Fruit fly (Drosophila melanogaster) whole organism, prepupa: ENCODE data around the gene foi.

Source experiments
- Blimp-1 ChIP-seq: fragments of 200-800 bp; sonication (Bioruptor generic); optimal IDR thresholded peaks from 3 replicates; lab custom pipeline; 2017; ENCODE audit warnings: missing biosample characterization, missing genetic modification characterization, mild to moderate bottlenecking, moderate library complexity, missing genetic modification reagents
- CG10669 ChIP-seq: fragments of 200-800 bp; sonication (Bioruptor generic); optimal IDR thresholded peaks from 3 replicates; lab custom pipeline; 2018; ENCODE audit warnings: missing biosample characterization, mild to moderate bottlenecking, missing genetic modification characterization, moderate library complexity
- CG11762 ChIP-seq: fragments of 200-800 bp; sonication (Bioruptor generic); optimal IDR thresholded peaks from 3 replicates; lab custom pipeline; 2016; ENCODE audit warnings: missing biosample characterization, missing genetic modification characterization; ENCODE audit not compliant: insufficient read depth
- CG11902 ChIP-seq: fragments of 200-800 bp; sonication (Bioruptor generic); optimal IDR thresholded peaks from 3 replicates; lab custom pipeline; 2016; ENCODE audit warnings: missing biosample characterization, missing genetic modification characterization
- CG1621 ChIP-seq: fragments of 200-800 bp; sonication (Bioruptor generic); optimal IDR thresholded peaks from 3 replicates; lab custom pipeline; 2018; ENCODE audit warnings: missing biosample characterization, mild to moderate bottlenecking, missing genetic modification characterization
- CG16779 ChIP-seq: fragments of 200-800 bp; sonication (Bioruptor generic); optimal IDR thresholded peaks from 3 replicates; lab custom pipeline; 2017; ENCODE audit warnings: missing biosample characterization, mild to moderate bottlenecking, missing genetic modification characterization
- CG31627 ChIP-seq: fragments of 200-800 bp; sonication (Bioruptor generic); optimal IDR thresholded peaks from 3 replicates; lab custom pipeline; 2016; ENCODE audit warnings: missing biosample characterization, missing genetic modification characterization
- CG3919 ChIP-seq: fragments of 200-800 bp; sonication (Bioruptor generic); optimal IDR thresholded peaks from 3 replicates; lab custom pipeline; 2016; ENCODE audit warnings: missing biosample characterization, missing genetic modification characterization
- CG4318 ChIP-seq: fragments of 200-800 bp; sonication (Bioruptor generic); optimal IDR thresholded peaks from 3 replicates; lab custom pipeline; 2017; ENCODE audit warnings: missing biosample characterization, mild to moderate bottlenecking, missing genetic modification characterization
- CG6163 ChIP-seq: fragments of 200-800 bp; sonication (Bioruptor generic); IDR thresholded peaks from 3 replicates; pipeline ENCODE4 v1.3.6; 2022; ENCODE audit warnings: missing biosample characterization, missing genetic modification characterization
- CG6792 ChIP-seq: fragments of 200-800 bp; sonication (Bioruptor generic); optimal IDR thresholded peaks from 3 replicates; lab custom pipeline; 2016; ENCODE audit warnings: missing biosample characterization, missing genetic modification characterization
- CG6808 ChIP-seq: fragments of 200-800 bp; sonication (Bioruptor generic); optimal IDR thresholded peaks from 3 replicates; lab custom pipeline; 2017; ENCODE audit warnings: missing biosample characterization, missing genetic modification characterization, mild to moderate bottlenecking, moderate library complexity, missing genetic modification reagents
- CG7368 ChIP-seq: fragments of 200-800 bp; sonication (Bioruptor generic); optimal IDR thresholded peaks from 3 replicates; lab custom pipeline; 2016; ENCODE audit warnings: missing biosample characterization, missing genetic modification characterization
- CG8119 ChIP-seq: fragments of 200-800 bp; sonication (Bioruptor generic); IDR thresholded peaks from 3 replicates; pipeline ENCODE4 v1.3.6; 2022; ENCODE audit warnings: missing biosample characterization, missing genetic modification characterization
- CG8632 ChIP-seq: fragments of 200-800 bp; sonication (Bioruptor generic); optimal IDR thresholded peaks from 3 replicates; lab custom pipeline; 2016; ENCODE audit warnings: missing biosample characterization, missing genetic modification characterization
- Eip78C ChIP-seq: fragments of 200-800 bp; sonication (Bioruptor generic); peaks from one replicate; lab custom pipeline; 2016; ENCODE audit warnings: missing biosample characterization, missing genetic modification characterization
- Eip93F ChIP-seq: fragments of 200-800 bp; sonication (Bioruptor generic); optimal IDR thresholded peaks from 2 replicates; lab custom pipeline; 2016; ENCODE audit warnings: missing biosample characterization, mild to moderate bottlenecking, missing genetic modification characterization
- Ets96B ChIP-seq: fragments of 200-800 bp; optimal IDR thresholded peaks from 2 replicates; lab custom pipeline; 2019; ENCODE audit warnings: missing biosample characterization, mild to moderate bottlenecking, missing genetic modification characterization, moderate library complexity
- Hr38 ChIP-seq: sonication (Bioruptor generic); optimal IDR thresholded peaks from 2 replicates; lab custom pipeline; 2016; ENCODE audit warnings: missing biosample characterization, missing genetic modification characterization
- OdsH ChIP-seq: fragments of 200-800 bp; sonication (Bioruptor generic); optimal IDR thresholded peaks from 3 replicates; lab custom pipeline; 2016; ENCODE audit warnings: missing biosample characterization, missing genetic modification characterization
- Smox ChIP-seq: fragments of 200-800 bp; sonication (Bioruptor generic); optimal IDR thresholded peaks from 3 replicates; lab custom pipeline; 2016; ENCODE audit warnings: missing biosample characterization, missing genetic modification characterization
- Sox102F ChIP-seq: fragments of 200-800 bp; sonication (Bioruptor generic); optimal IDR thresholded peaks from 2 replicates; lab custom pipeline; 2016; ENCODE audit warnings: missing biosample characterization, mild to moderate bottlenecking, missing genetic modification characterization
- Sox14 ChIP-seq: fragments of 200-800 bp; sonication (Bioruptor generic); optimal IDR thresholded peaks from 3 replicates; lab custom pipeline; 2016; ENCODE audit warnings: missing biosample characterization, missing genetic modification characterization
- Sox15 ChIP-seq: fragments of 200-800 bp; sonication (Bioruptor generic); optimal IDR thresholded peaks from 3 replicates; lab custom pipeline; 2016; ENCODE audit warnings: missing biosample characterization, missing genetic modification characterization
- achi ChIP-seq: fragments of 200-800 bp; sonication (Bioruptor generic); optimal IDR thresholded peaks from 3 replicates; lab custom pipeline; 2016; ENCODE audit warnings: missing biosample characterization, missing genetic modification characterization
- acj6 ChIP-seq: fragments of 200-800 bp; sonication (Bioruptor generic); optimal IDR thresholded peaks from 3 replicates; lab custom pipeline; 2016; ENCODE audit warnings: missing biosample characterization, missing genetic modification characterization
- dac ChIP-seq: fragments of 200-800 bp; sonication (Bioruptor generic); optimal IDR thresholded peaks from 2 replicates; lab custom pipeline; 2017; ENCODE audit warnings: missing biosample characterization, mild to moderate bottlenecking, missing genetic modification characterization
- dsx ChIP-seq: fragments of 200-800 bp; optimal IDR thresholded peaks from 3 replicates; lab custom pipeline; 2019; ENCODE audit warnings: missing biosample characterization, mild to moderate bottlenecking, missing genetic modification characterization, moderate library complexity; ENCODE audit not compliant: poor library complexity, severe bottlenecking
- eg ChIP-seq: fragments of 200-800 bp; sonication (Bioruptor generic); IDR thresholded peaks from 3 replicates; pipeline ENCODE4 v1.3.6; 2022; ENCODE audit warnings: missing biosample characterization, missing genetic modification characterization
- esn ChIP-seq: fragments of 200-800 bp; sonication (Bioruptor generic); optimal IDR thresholded peaks from 2 replicates; lab custom pipeline; 2016; ENCODE audit warnings: missing biosample characterization, mild to moderate bottlenecking, missing genetic modification characterization, moderate library complexity
- fd59A ChIP-seq: fragments of 200-800 bp; sonication (Bioruptor generic); optimal IDR thresholded peaks from 2 replicates; lab custom pipeline; 2017; ENCODE audit warnings: missing biosample characterization, mild to moderate bottlenecking, missing genetic modification characterization, missing genetic modification reagents
- fd85E ChIP-seq: fragments of 200-800 bp; sonication (Bioruptor generic); optimal IDR thresholded peaks from 3 replicates; lab custom pipeline; 2016; ENCODE audit warnings: missing biosample characterization, missing genetic modification characterization
- fkh ChIP-seq: fragments of 200-800 bp; sonication (Bioruptor generic); optimal IDR thresholded peaks from 3 replicates; lab custom pipeline; 2017; ENCODE audit warnings: missing biosample characterization, mild to moderate bottlenecking, missing genetic modification characterization, moderate library complexity
- lz ChIP-seq: fragments of 200-800 bp; sonication (Bioruptor generic); optimal IDR thresholded peaks from 3 replicates; lab custom pipeline; 2016; ENCODE audit warnings: missing biosample characterization, missing genetic modification characterization
- net ChIP-seq: fragments of 200-800 bp; sonication (Bioruptor generic); optimal IDR thresholded peaks from 3 replicates; lab custom pipeline; 2016; ENCODE audit warnings: missing biosample characterization, missing genetic modification characterization
- pdm3 ChIP-seq: fragments of 200-800 bp; sonication (Bioruptor generic); optimal IDR thresholded peaks from 3 replicates; lab custom pipeline; 2016; ENCODE audit warnings: missing biosample characterization, missing genetic modification characterization
- salr ChIP-seq, 2 experiments: fragments of 200-800 bp; sonication (Bioruptor generic); optimal IDR thresholded peaks; 3 replicates each; lab custom pipeline; 2016 to 2018; ENCODE audit warnings: missing biosample characterization in 2 of 2, missing genetic modification characterization in 2 of 2, mild to moderate bottlenecking in 1 of 2
- spab ChIP-seq: fragments of 200-800 bp; sonication (Bioruptor generic); optimal IDR thresholded peaks from 2 replicates; lab custom pipeline; 2017; ENCODE audit warnings: missing biosample characterization, mild to moderate bottlenecking, missing genetic modification characterization, missing genetic modification reagents
- ss ChIP-seq, 2 experiments: fragments of 200-800 bp; sonication (Bioruptor generic); optimal IDR thresholded peaks; 2 replicates in 1 of 2; 3 replicates in 1 of 2; lab custom pipeline; 2017 to 2018; ENCODE audit warnings: mild to moderate bottlenecking in 2 of 2, missing biosample characterization in 2 of 2, missing genetic modification characterization in 2 of 2, moderate library complexity in 1 of 2

The foi gene

DNA sequence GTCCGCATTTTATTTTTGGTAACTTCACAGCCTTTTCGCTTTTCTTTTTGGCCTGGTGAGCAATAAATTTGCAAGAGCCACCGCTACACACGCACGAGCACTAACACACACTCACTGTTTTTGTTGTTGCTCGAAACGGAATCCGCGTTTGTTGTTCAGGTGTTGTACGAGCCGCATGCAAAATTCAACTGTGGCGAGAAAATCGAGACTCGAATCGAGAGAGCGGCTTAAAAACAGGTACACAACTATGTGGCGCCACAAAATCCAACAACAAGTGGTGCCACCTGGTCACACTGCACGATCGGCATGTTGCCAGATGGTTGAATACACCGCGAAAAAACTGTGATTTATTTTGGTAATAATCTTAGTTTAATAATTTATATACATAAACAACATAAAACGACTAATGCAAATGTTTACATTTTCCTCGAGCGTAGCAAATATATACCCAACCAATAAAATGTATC lies 18.0 kb upstream of the foi start, which contains the start of gene CG43163 (continued):
- TF ChIP-seq fd85E (GFP tag; lab: Kevin White, UChicago) (no peak), ss (GFP tag; optimal IDR thresholded peaks at IDR 0.05; lab: Kevin White, UChicago) (peak; percentile 33 to 55), Eip78C (peak; percentile 92), fkh (GFP tag; lab: Kevin White, UChicago) (peak; percentile 55), CG3919 (GFP tag; lab: Kevin White, UChicago) (no peak), CG8119 (peak; percentile 71; the same call in 2 of the 3 replicates), spab (GFP tag; lab: Kevin White, UChicago) (no peak), Ets96B (peak; percentile 51), CG10669 (GFP tag; lab: Kevin White, UChicago) (peak; percentile 54), CG6163 (GFP tag; lab: Robert Waterston, UW) (peak; percentile 78), Smox (GFP tag; lab: Kevin White, UChicago) (no peak), Sox15 (peak; percentile 19), CG6808 (GFP tag; lab: Kevin White, UChicago) (no peak), CG31627 (GFP tag; lab: Kevin White, UChicago) (peak; percentile 63), CG11762 (GFP tag; lab: Kevin White, UChicago) (peak; percentile 38), dac (GFP tag; lab: Kevin White, UChicago) (no peak), achi (GFP tag; lab: Kevin White, UChicago) (peak; percentile 67), acj6 (GFP tag; lab: Kevin White, UChicago) (no peak), fd59A (GFP tag; lab: Kevin White, UChicago) (no peak), Sox14 (GFP tag; lab: Kevin White, UChicago) (peak; percentile 76), pdm3 (GFP tag; lab: Kevin White, UChicago) (no peak), Eip93F (no peak), CG11902 (GFP tag; lab: Kevin White, UChicago) (no peak), eg (GFP tag; lab: Robert Waterston, UW) (peak; percentile 81), Sox102F (no peak), net (GFP tag; lab: Kevin White, UChicago) (no peak), CG8632 (peak; percentile 47), CG4318 (GFP tag; lab: Kevin White, UChicago) (no peak), Blimp-1 (GFP tag; lab: Kevin White, UChicago) (no peak), CG7368 (GFP tag; lab: Kevin White, UChicago) (peak; percentile 14)
- TF ChIP-seq, all 60 proteins: peak for 31

DNA sequence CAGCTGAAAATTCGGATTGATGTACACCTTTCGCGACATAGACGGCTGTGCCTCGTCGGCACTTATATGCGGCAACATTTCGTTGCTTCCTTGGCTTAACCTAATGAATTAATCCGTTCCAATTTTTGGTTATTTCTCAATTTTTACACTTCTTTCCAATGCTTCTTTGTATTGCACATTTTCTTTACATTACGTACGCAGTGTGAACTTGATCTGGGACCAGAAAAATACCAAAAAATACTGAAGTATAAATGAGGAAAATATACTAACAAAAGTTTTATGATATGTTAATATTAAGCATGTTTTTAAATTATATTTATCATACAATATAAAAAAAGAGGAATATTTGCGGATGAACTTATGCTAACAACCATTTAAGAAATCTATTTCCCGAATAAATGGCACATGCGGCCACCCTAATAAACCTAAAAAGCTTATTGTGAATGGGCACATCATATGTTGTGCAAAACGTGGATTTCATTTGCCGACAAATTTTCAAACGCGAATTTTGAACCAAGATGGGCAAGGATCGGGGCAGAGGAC lies 15.4 kb upstream of the foi start, which contains the start of the genes ZC3H3 and Pus7:
TSS of gene ZC3H3 (minus strand) at position 197 of the 543 bp plus-strand sequence.
TSS of gene Pus7 (plus strand) at position 437 of the 543 bp plus-strand sequence.
- no peak for TF ChIP-seq CG10669 (GFP tag; lab: Kevin White, UChicago)
- TF ChIP-seq Hr38 (GFP tag; lab: Kevin White, UChicago): no peak
- TF ChIP-seq lz (GFP tag; lab: Kevin White, UChicago): no peak
- no peak for TF ChIP-seq CG6792
- no peak for TF ChIP-seq eg (GFP tag; lab: Robert Waterston, UW)
- TF ChIP-seq CG16779 (tag; lab: Kevin White, UChicago): no peak
- no peak for TF ChIP-seq CG1621 (tag; lab: Kevin White, UChicago)
- no peak for TF ChIP-seq OdsH (GFP tag; lab: Kevin White, UChicago)
- TF ChIP-seq salr (GFP tag; optimal IDR thresholded peaks at IDR 0.05; lab: Kevin White, UChicago): no peak
- peak; percentile 39 for TF ChIP-seq fkh (GFP tag; lab: Kevin White, UChicago)
- peak; percentile 47 for TF ChIP-seq dsx (GFP tag; lab: Kevin White, UChicago)
- TF ChIP-seq esn (GFP tag; lab: Kevin White, UChicago): peak; percentile 18
- peak; percentile 52 for TF ChIP-seq Sox14 (GFP tag; lab: Kevin White, UChicago)
